Worm (Caenorhabditis elegans): ENCODE measurements around the gene R04F11.5.

DNA sequence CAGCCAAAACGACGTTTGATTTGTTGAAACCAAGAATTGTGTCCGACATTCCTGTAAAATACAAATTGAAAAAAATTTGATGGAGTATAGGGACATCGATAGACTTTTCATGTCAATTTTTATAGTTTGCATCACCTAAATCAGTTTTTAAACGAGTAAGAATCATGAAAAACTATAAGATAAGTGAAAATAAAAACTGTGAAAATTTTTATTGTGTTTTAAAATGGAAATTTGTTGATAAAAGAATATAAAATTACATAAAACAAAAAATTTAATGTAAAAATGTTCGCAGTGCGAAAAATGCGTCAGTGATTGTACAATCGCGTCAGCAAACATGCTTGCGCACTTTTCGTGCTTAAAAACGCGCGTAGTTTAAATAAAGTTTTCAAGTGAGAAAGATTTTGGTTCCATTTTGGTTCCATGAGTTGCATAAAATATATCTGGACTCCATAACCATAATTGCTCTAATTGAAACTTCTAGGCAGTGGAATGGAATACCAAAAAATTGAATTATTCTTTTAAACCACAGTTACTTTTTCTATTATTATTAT, 25.7 kb upstream of the R04F11.5 start, which contains the start of gene tomm-20:
- TF ChIP-seq nhr-12 (tag; optimal IDR thresholded peaks at IDR 0.05) (no peak), ceh-82 (tag; optimal IDR thresholded peaks at IDR 0.05) (peak; percentile 64)

Data from whole organism, L3 larva.